Worm (Caenorhabditis elegans) whole organism, L4 larva: ENCODE measurements around the gene ttr-33.

ENCODE experiments used
- F49E8.2 ChIP-seq: sonication (generic microtip); optimal IDR thresholded peaks from 2 replicates; lab custom pipeline; 2016; ENCODE audit warnings: missing compliant biosample characterization, mild to moderate bottlenecking, missing genetic modification characterization, borderline replicate concordance
- ama-1 ChIP-seq: fragments of 150-350 bp; optimal IDR thresholded peaks from 2 replicates; lab custom pipeline; 2014; ENCODE audit warnings: inconsistent platforms, mixed read lengths
- dpl-1 ChIP-seq: fragments of 150-350 bp; optimal IDR thresholded peaks from 2 replicates; lab custom pipeline; 2014; ENCODE audit warnings: missing biosample characterization, missing genetic modification reagents, missing genetic modification characterization
- egl-27 ChIP-seq: sonication (generic microtip); optimal IDR thresholded peaks from 3 replicates; lab custom pipeline; 2017; ENCODE audit warnings: missing biosample characterization, missing genetic modification reagents, missing genetic modification characterization
- jun-1 ChIP-seq: fragments of 150-350 bp; optimal IDR thresholded peaks from 2 replicates; lab custom pipeline; 2014; ENCODE audit warnings: missing biosample characterization, missing genetic modification reagents, missing genetic modification characterization
- lin-39 ChIP-seq: fragments of 150-350 bp; optimal IDR thresholded peaks from 2 replicates; lab custom pipeline; 2014; ENCODE audit warnings: missing biosample characterization, missing genetic modification reagents, missing genetic modification characterization
- lir-3 ChIP-seq: sonication (generic microtip); optimal IDR thresholded peaks from 2 replicates; lab custom pipeline; 2016; ENCODE audit warnings: mild to moderate bottlenecking, missing genetic modification characterization, missing compliant biosample characterization
- nhr-28 ChIP-seq: fragments of 150-350 bp; optimal IDR thresholded peaks from 2 replicates; lab custom pipeline; 2014; ENCODE audit warnings: missing biosample characterization, missing genetic modification characterization
- nhr-48 ChIP-seq: sonication (generic microtip); optimal IDR thresholded peaks from 2 replicates; lab custom pipeline; 2016; ENCODE audit warnings: mild to moderate bottlenecking, missing genetic modification characterization, missing compliant biosample characterization
- nhr-77 ChIP-seq: fragments of 150-350 bp; optimal IDR thresholded peaks from 2 replicates; lab custom pipeline; 2014; ENCODE audit warnings: missing biosample characterization, missing genetic modification characterization
- pqm-1 ChIP-seq: sonication (generic microtip); optimal IDR thresholded peaks from 2 replicates; lab custom pipeline; 2017; ENCODE audit warnings: missing biosample characterization, missing genetic modification characterization

DNA sequence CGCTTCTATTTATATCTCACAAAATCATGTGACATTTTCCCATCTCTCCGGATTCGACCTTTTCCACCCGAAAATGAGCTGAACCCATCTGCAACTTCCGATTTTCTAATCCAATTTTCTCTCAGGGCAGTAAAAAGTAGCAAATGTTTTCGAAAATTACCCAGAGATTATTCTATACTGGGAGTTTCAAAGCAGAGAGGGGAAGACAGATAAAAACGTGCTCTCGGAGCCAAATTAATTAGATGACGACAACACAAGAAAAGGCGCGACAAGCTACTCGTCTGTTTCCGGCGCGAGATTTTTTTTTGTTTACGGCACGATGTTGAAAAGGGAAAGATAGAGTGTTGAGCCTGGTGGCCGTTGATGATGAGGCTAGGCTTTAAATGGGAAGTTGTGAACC lies 46.7 kb upstream of the ttr-33 start:
- TF ChIP-seq lir-3 (tag; lab: Kevin White, UChicago) (no peak), F49E8.2 (tag; lab: Kevin White, UChicago) (no peak), dpl-1 (GFP tag; lab: Kevin White, UChicago) (no peak), nhr-77 (tag; lab: Kevin White, UChicago) (no peak), jun-1 (tag; lab: Kevin White, UChicago) (no peak), nhr-48 (tag; lab: Kevin White, UChicago) (no peak), lin-39 (tag; lab: Kevin White, UChicago) (no peak), ama-1 (lab: Kevin White, UChicago) (no peak), pqm-1 (tag; lab: Kevin White, UChicago) (no peak), egl-27 (no peak), nhr-28 (tag; lab: Kevin White, UChicago) (no peak)
